Worm (Caenorhabditis elegans) whole organism, late embryonic: ENCODE measurements around the gene clec-254.

ENCODE experiments used
- C38D4.7 ChIP-seq: fragments of 200-800 bp; sonication (Bioruptor generic); optimal IDR thresholded peaks from 2 replicates; lab custom pipeline; 2018; ENCODE audit warnings: mild to moderate bottlenecking, missing genetic modification characterization, moderate library complexity, missing compliant biosample characterization
- ahr-1 ChIP-seq: sonication (generic microtip); optimal IDR thresholded peaks from 2 replicates; lab custom pipeline; 2016; ENCODE audit warnings: missing genetic modification characterization, missing compliant biosample characterization
- ceh-18 ChIP-seq: sonication (generic microtip); optimal IDR thresholded peaks from 2 replicates; lab custom pipeline; 2016; ENCODE audit warnings: missing genetic modification characterization, missing compliant biosample characterization
- ceh-2 ChIP-seq: sonication (generic microtip); optimal IDR thresholded peaks from 2 replicates; lab custom pipeline; 2016; ENCODE audit warnings: missing genotype, missing genetic modification characterization, missing compliant biosample characterization
- ceh-22 ChIP-seq: sonication (generic microtip); optimal IDR thresholded peaks from 2 replicates; lab custom pipeline; 2017; ENCODE audit warnings: missing biosample characterization, missing genetic modification characterization
- ceh-31 ChIP-seq: sonication (generic microtip); optimal IDR thresholded peaks from 2 replicates; lab custom pipeline; 2016; ENCODE audit warnings: missing genetic modification characterization, missing compliant biosample characterization
- ceh-6 ChIP-seq: fragments of 200-800 bp; sonication (Bioruptor generic); optimal IDR thresholded peaks from 2 replicates; lab custom pipeline; 2018; ENCODE audit warnings: mild to moderate bottlenecking, missing genetic modification characterization, missing compliant biosample characterization
- ceh-9 ChIP-seq: sonication (generic microtip); optimal IDR thresholded peaks from 2 replicates; lab custom pipeline; 2016; ENCODE audit warnings: mild to moderate bottlenecking, missing genetic modification characterization, inconsistent platforms, missing compliant biosample characterization
- che-1 ChIP-seq: sonication (generic microtip); optimal IDR thresholded peaks from 2 replicates; lab custom pipeline; 2016; ENCODE audit warnings: mild to moderate bottlenecking, missing genetic modification characterization, missing compliant biosample characterization
- dve-1 ChIP-seq: sonication (generic microtip); optimal IDR thresholded peaks from 2 replicates; lab custom pipeline; 2017; ENCODE audit warnings: antibody characterized with exemption, mild to moderate bottlenecking, missing genetic modification characterization, missing compliant biosample characterization
- elt-2 ChIP-seq: sonication (generic microtip); optimal IDR thresholded peaks from 2 replicates; lab custom pipeline; 2016; ENCODE audit warnings: missing genetic modification reagents, missing genetic modification characterization, missing compliant biosample characterization
- ets-4 ChIP-seq: sonication (generic microtip); optimal IDR thresholded peaks from 2 replicates; lab custom pipeline; 2016; ENCODE audit warnings: missing genetic modification characterization, missing compliant biosample characterization
- fax-1 ChIP-seq: sonication (generic microtip); optimal IDR thresholded peaks from 2 replicates; lab custom pipeline; 2016; ENCODE audit warnings: missing genotype, missing genetic modification characterization, missing compliant biosample characterization
- fkh-6 ChIP-seq: sonication (generic microtip); optimal IDR thresholded peaks from 2 replicates; lab custom pipeline; 2016; ENCODE audit warnings: missing genetic modification characterization, missing compliant biosample characterization
- gmeb-2 ChIP-seq: sonication (generic microtip); optimal IDR thresholded peaks from 2 replicates; lab custom pipeline; 2016; ENCODE audit warnings: missing genetic modification characterization, inconsistent platforms, missing compliant biosample characterization
- hlh-30 ChIP-seq: sonication (generic microtip); optimal IDR thresholded peaks from 2 replicates; lab custom pipeline; 2017; ENCODE audit warnings: antibody characterized with exemption, missing genetic modification characterization, missing compliant biosample characterization; ENCODE audit not compliant: insufficient read depth
- hlh-6 ChIP-seq: sonication (generic microtip); optimal IDR thresholded peaks from 2 replicates; lab custom pipeline; 2016; ENCODE audit warnings: missing genotype, missing genetic modification characterization, missing compliant biosample characterization
- hlh-8 ChIP-seq: sonication (generic microtip); optimal IDR thresholded peaks from 2 replicates; lab custom pipeline; 2016; ENCODE audit warnings: missing genotype, missing genetic modification characterization, missing compliant biosample characterization
- lin-11 ChIP-seq: fragments of 200-800 bp; sonication (Bioruptor generic); optimal IDR thresholded peaks from 2 replicates; lab custom pipeline; 2018; ENCODE audit warnings: mild to moderate bottlenecking, missing genetic modification characterization, missing compliant biosample characterization
- mec-3 ChIP-seq: sonication (generic microtip); optimal IDR thresholded peaks from 2 replicates; lab custom pipeline; 2016; ENCODE audit warnings: borderline replicate concordance, missing genetic modification characterization, missing compliant biosample characterization
- nhr-11 ChIP-seq: fragments of 150-350 bp; optimal IDR thresholded peaks from 2 replicates; lab custom pipeline; 2014; ENCODE audit warnings: missing biosample characterization, missing genetic modification characterization
- odd-2 ChIP-seq: sonication (generic microtip); optimal IDR thresholded peaks from 2 replicates; lab custom pipeline; 2017; ENCODE audit warnings: antibody characterized with exemption, mild to moderate bottlenecking, missing genetic modification characterization, missing compliant biosample characterization
- pag-3 ChIP-seq: sonication (generic microtip); optimal IDR thresholded peaks from 2 replicates; lab custom pipeline; 2016; ENCODE audit warnings: missing compliant biosample characterization, missing genetic modification characterization, borderline replicate concordance
- pax-1 ChIP-seq: fragments of 150-350 bp; optimal IDR thresholded peaks from 2 replicates; lab custom pipeline; 2014; ENCODE audit warnings: missing biosample characterization, missing genetic modification characterization
- pqm-1 ChIP-seq: sonication (generic microtip); optimal IDR thresholded peaks from 2 replicates; lab custom pipeline; 2016; ENCODE audit warnings: missing genetic modification characterization, missing compliant biosample characterization
- ref-2 ChIP-seq: sonication (generic microtip); optimal IDR thresholded peaks from 2 replicates; lab custom pipeline; 2016; ENCODE audit warnings: missing genetic modification characterization, missing compliant biosample characterization
- rnt-1 ChIP-seq: sonication (generic microtip); optimal IDR thresholded peaks from 2 replicates; lab custom pipeline; 2016; ENCODE audit warnings: missing genetic modification characterization, missing compliant biosample characterization
- sdc-2 ChIP-seq: sonication (generic microtip); optimal IDR thresholded peaks from 2 replicates; lab custom pipeline; 2016; ENCODE audit warnings: missing genotype, missing genetic modification characterization, missing compliant biosample characterization
- sox-2 ChIP-seq: fragments of 200-800 bp; sonication (Bioruptor generic); IDR thresholded peaks from 2 replicates; pipeline ENCODE4 v1.3.6; 2022; ENCODE audit warnings: missing genetic modification reagents, missing genetic modification characterization, missing compliant biosample characterization
- syd-9 ChIP-seq: sonication (generic microtip); optimal IDR thresholded peaks from 2 replicates; lab custom pipeline; 2016; ENCODE audit warnings: mild to moderate bottlenecking, missing genetic modification characterization, moderate library complexity, missing compliant biosample characterization
- tbx-7 ChIP-seq: sonication (generic microtip); optimal IDR thresholded peaks from 2 replicates; lab custom pipeline; 2016; ENCODE audit warnings: missing genotype, missing genetic modification characterization, missing compliant biosample characterization
- ttx-3 ChIP-seq: sonication (generic microtip); optimal IDR thresholded peaks from 2 replicates; lab custom pipeline; 2016; ENCODE audit warnings: missing genetic modification reagents, missing genetic modification characterization, missing compliant biosample characterization
- unc-3 ChIP-seq, 2 experiments: fragments of 200-800 bp in 1 of 2; sonication (Bioruptor generic) in 1 of 2; sonication (generic microtip) in 1 of 2; conservative IDR thresholded peaks in 1 of 2; optimal IDR thresholded peaks in 1 of 2; 2 replicates each; pipeline versions ENCODE4 v1.3.6 to Lab custom; 2016 to 2022; ENCODE audit warnings: missing compliant biosample characterization in 2 of 2, missing genetic modification characterization in 2 of 2, missing genetic modification reagents in 1 of 2
- unc-55 ChIP-seq: sonication (generic microtip); optimal IDR thresholded peaks from 2 replicates; lab custom pipeline; 2017; ENCODE audit warnings: missing biosample characterization, missing genetic modification reagents, missing genetic modification characterization
- zip-5 ChIP-seq: sonication (generic microtip); optimal IDR thresholded peaks from 2 replicates; lab custom pipeline; 2016; ENCODE audit warnings: missing genetic modification characterization, missing compliant biosample characterization
- ztf-16 ChIP-seq: sonication (generic microtip); optimal IDR thresholded peaks from 2 replicates; lab custom pipeline; 2017; ENCODE audit warnings: missing genetic modification characterization, missing compliant biosample characterization

The clec-254 gene

ce11 chrV:18750445-18750844, 3.8 kb downstream of the clec-254 start, which contains the start of the genes F11D11.21 and F11D11.12:
F11D11.21 (minus strand) TSS chrV:18750545.
F11D11.12 (minus strand) TSS chrV:18750682.
- TF ChIP-seq ceh-6 (GFP tag; lab: Kevin White, UChicago) (no peak), ahr-1 (tag; lab: Kevin White, UChicago) (no peak), C38D4.7 (no peak), ets-4 (no peak)

ce11 chrV:18748726-18749125, 5.5 kb downstream of the clec-254 start, which contains the start of gene clec-252:
clec-252 (minus strand) TSS chrV:18748826.
- TF ChIP-seq gmeb-2 (tag; lab: Kevin White, UChicago) (no peak), hlh-8 (tag; lab: Kevin White, UChicago) (no peak), fkh-6 (no peak), rnt-1 (tag; lab: Kevin White, UChicago) (no peak), fax-1 (tag; lab: Kevin White, UChicago) (no peak), syd-9 (tag; lab: Kevin White, UChicago) (no peak), nhr-11 (tag; lab: Kevin White, UChicago) (no peak), lin-11 (tag; lab: Kevin White, UChicago) (no peak)

ce11 chrV:18746937-18747660, 7.1 kb downstream of the clec-254 start, which contains the start of gene clec-251:
clec-251 (minus strand) TSS chrV:18746987.
- TF ChIP-seq ceh-18 (no peak), che-1 (tag; lab: Kevin White, UChicago) (no peak)

ce11 chrV:18742108-18742507, 12.1 kb downstream of the clec-254 start, which contains the start of gene clec-250:
clec-250 (minus strand) TSS chrV:18742208.
- TF ChIP-seq odd-2 (tag; lab: Kevin White, UChicago) = no peak
- no peak for TF ChIP-seq fkh-6
- no peak for TF ChIP-seq pqm-1 (tag; lab: Kevin White, UChicago)
- TF ChIP-seq ceh-2 = no peak
- TF ChIP-seq ets-4 = no peak

- TF ChIP-seq pag-3 (tag; lab: Kevin White, UChicago) (no peak), ceh-31 (tag; lab: Kevin White, UChicago) (no peak)
These were observed 16.6 kb downstream of the clec-254 start for ce11 chrV:18737646-18738045.

- TF ChIP-seq elt-2 (peak; percentile 80), ref-2 (tag; lab: Kevin White, UChicago) (no peak)
- TF ChIP-seq, all 69 proteins: peak for 1
These were observed 19.8 kb downstream of the clec-254 start, which contains the start of gene scl-20 for ce11 chrV:18734381-18734780. scl-20 (minus strand) TSS chrV:18734481.

ce11 chrV:18733942-18734341, 20.3 kb downstream of the clec-254 start:
- TF ChIP-seq nhr-11 (tag; lab: Kevin White, UChicago) (no peak), dve-1 (tag; lab: Kevin White, UChicago) (peak; percentile 95), mec-3 (peak; percentile 20), hlh-6 (tag; lab: Kevin White, UChicago) (no peak), pag-3 (tag; lab: Kevin White, UChicago) (peak; percentile 12), tbx-7 (tag; lab: Kevin White, UChicago) (no peak), fkh-6 (no peak)

ce11 chrV:18731579-18732041, 22.6 kb downstream of the clec-254 start, which contains the start of the genes asp-18 and scl-19:
asp-18 (minus strand) TSS chrV:18731679.
scl-19 (plus strand) TSS chrV:18731991.
- no peak for TF ChIP-seq sox-2 (GFP tag; lab: Robert Waterston, UW)
- no peak for TF ChIP-seq ceh-31 (tag; lab: Kevin White, UChicago)
- no peak for TF ChIP-seq zip-5 (tag; lab: Kevin White, UChicago)
- TF ChIP-seq syd-9 (tag; lab: Kevin White, UChicago) = no peak
- no peak for TF ChIP-seq unc-55
- TF ChIP-seq unc-3 (GFP tag; conservative IDR thresholded peaks at IDR 0.05; lab: Robert Waterston, UW) = no peak
- TF ChIP-seq unc-3 (tag; optimal IDR thresholded peaks at IDR 0.05; lab: Kevin White, UChicago) = no peak
- no peak for TF ChIP-seq ttx-3 (tag; lab: Kevin White, UChicago)
- no peak for TF ChIP-seq rnt-1 (tag; lab: Kevin White, UChicago)
- no peak for TF ChIP-seq fkh-6
- TF ChIP-seq C38D4.7 = no peak
- no peak for TF ChIP-seq hlh-30 (tag; lab: Kevin White, UChicago)
- no peak for TF ChIP-seq ztf-16 (tag; lab: Kevin White, UChicago)
- TF ChIP-seq hlh-8 (tag; lab: Kevin White, UChicago) = no peak
- no peak for TF ChIP-seq ceh-22 (tag; lab: Kevin White, UChicago)
- no peak for TF ChIP-seq ceh-9 (tag; lab: Kevin White, UChicago)
- no peak for TF ChIP-seq pax-1 (tag; lab: Kevin White, UChicago)
- no peak for TF ChIP-seq sdc-2 (tag; lab: Kevin White, UChicago)
